Worm (Caenorhabditis elegans) whole organism, mixed stage, embryonic: ENCODE results near the gene F29A7.6.

ENCODE experiments used
- M03D4.4 ChIP-seq: sonication (generic microtip); optimal IDR thresholded peaks from 2 replicates; lab custom pipeline; 2017; ENCODE audit warnings: mild to moderate bottlenecking, missing genetic modification characterization, missing compliant biosample characterization
- bed-3 ChIP-seq: fragments of 200-800 bp; sonication (Bioruptor generic); optimal IDR thresholded peaks from 3 replicates; lab custom pipeline; 2018; ENCODE audit warnings: mild to moderate bottlenecking, missing genetic modification characterization, moderate library complexity, missing compliant biosample characterization
- blmp-1 ChIP-seq: fragments of 150-350 bp; optimal IDR thresholded peaks from 2 replicates; lab custom pipeline; 2014; ENCODE audit warnings: missing biosample characterization, missing genetic modification characterization
- ceh-83 ChIP-seq: fragments of 200-800 bp; sonication (Bioruptor generic); optimal IDR thresholded peaks from 2 replicates; lab custom pipeline; 2018; ENCODE audit warnings: mild to moderate bottlenecking, missing genetic modification characterization, missing compliant biosample characterization
- ces-1 ChIP-seq: fragments of 150-350 bp; optimal IDR thresholded peaks from 2 replicates; lab custom pipeline; 2014; ENCODE audit warnings: missing biosample characterization, missing genetic modification reagents, missing genetic modification characterization
- cnd-1 ChIP-seq: fragments of 200-800 bp; sonication (Bioruptor generic); optimal IDR thresholded peaks from 2 replicates; lab custom pipeline; 2018; ENCODE audit warnings: mild to moderate bottlenecking, missing genetic modification characterization, missing compliant biosample characterization
- drap-1 ChIP-seq: fragments of 200-800 bp; sonication (Bioruptor generic); optimal IDR thresholded peaks from 3 replicates; lab custom pipeline; 2018; ENCODE audit warnings: mild to moderate bottlenecking, missing genetic modification characterization, missing compliant biosample characterization
- elt-1 ChIP-seq: sonication (generic microtip); optimal IDR thresholded peaks from 2 replicates; lab custom pipeline; 2017; ENCODE audit warnings: missing genetic modification characterization, mild to moderate bottlenecking, missing compliant biosample characterization, antibody characterized with exemption, moderate library complexity, borderline replicate concordance; ENCODE audit not compliant: insufficient read depth
- elt-3 ChIP-seq: fragments of 150-350 bp; optimal IDR thresholded peaks from 2 replicates; lab custom pipeline; 2014; ENCODE audit warnings: missing biosample characterization, missing genetic modification characterization
- flh-1 ChIP-seq: fragments of 200-800 bp; sonication (Bioruptor generic); optimal IDR thresholded peaks from 2 replicates; lab custom pipeline; 2018; ENCODE audit warnings: mild to moderate bottlenecking, missing genetic modification characterization, moderate library complexity, missing compliant biosample characterization
- ham-2 ChIP-seq: fragments of 200-800 bp; sonication (Bioruptor generic); optimal IDR thresholded peaks from 2 replicates; lab custom pipeline; 2018; ENCODE audit warnings: mild to moderate bottlenecking, missing genetic modification characterization, missing compliant biosample characterization
- hlh-1 ChIP-seq: fragments of 150-350 bp; optimal IDR thresholded peaks from 2 replicates; lab custom pipeline; 2014; ENCODE audit warnings: missing biosample characterization, missing genetic modification reagents, missing genetic modification characterization
- lin-13 ChIP-seq: fragments of 150-350 bp; optimal IDR thresholded peaks from 2 replicates; lab custom pipeline; 2014; ENCODE audit warnings: missing biosample characterization, missing genetic modification characterization
- lin-32 ChIP-seq: fragments of 200-800 bp; sonication (Bioruptor generic); optimal IDR thresholded peaks from 2 replicates; lab custom pipeline; 2018; ENCODE audit warnings: mild to moderate bottlenecking, missing genetic modification characterization, missing compliant biosample characterization
- lsy-2 ChIP-seq: fragments of 150-350 bp; optimal IDR thresholded peaks from 2 replicates; lab custom pipeline; 2014; ENCODE audit warnings: missing biosample characterization, missing genetic modification characterization
- mab-5 ChIP-seq: fragments of 150-350 bp; optimal IDR thresholded peaks from 2 replicates; lab custom pipeline; 2014; ENCODE audit warnings: missing biosample characterization, missing genetic modification characterization
- mep-1 ChIP-seq: fragments of 150-350 bp; optimal IDR thresholded peaks from 2 replicates; lab custom pipeline; 2017; ENCODE audit warnings: missing biosample characterization, missing genetic modification reagents, missing genetic modification characterization, inconsistent platforms
- mls-2 ChIP-seq: sonication (generic microtip); optimal IDR thresholded peaks from 2 replicates; lab custom pipeline; 2016; ENCODE audit warnings: mild to moderate bottlenecking, missing genetic modification characterization, moderate library complexity, missing compliant biosample characterization
- nhr-12 ChIP-seq: fragments of 150-350 bp; optimal IDR thresholded peaks from 2 replicates; lab custom pipeline; 2014; ENCODE audit warnings: missing biosample characterization, missing genetic modification characterization
- nhr-2 ChIP-seq: fragments of 150-350 bp; optimal IDR thresholded peaks from 2 replicates; lab custom pipeline; 2014; ENCODE audit warnings: missing biosample characterization, missing genetic modification characterization
- nhr-28 ChIP-seq: fragments of 150-350 bp; optimal IDR thresholded peaks from 2 replicates; lab custom pipeline; 2014; ENCODE audit warnings: missing biosample characterization, missing genetic modification characterization
- nhr-76 ChIP-seq: sonication (generic microtip); optimal IDR thresholded peaks from 2 replicates; lab custom pipeline; 2017; ENCODE audit warnings: missing biosample characterization, missing genetic modification characterization
- sem-2 ChIP-seq: fragments of 200-800 bp; sonication (Bioruptor generic); optimal IDR thresholded peaks from 2 replicates; lab custom pipeline; 2018; ENCODE audit warnings: mild to moderate bottlenecking, missing genetic modification characterization, missing compliant biosample characterization
- snpc-4 ChIP-seq: fragments of 150-350 bp; optimal IDR thresholded peaks from 2 replicates; lab custom pipeline; 2014; ENCODE audit warnings: missing biosample characterization, missing genetic modification characterization
- sptf-1 ChIP-seq: sonication (generic microtip); optimal IDR thresholded peaks from 2 replicates; lab custom pipeline; 2017; ENCODE audit warnings: mild to moderate bottlenecking, missing genetic modification characterization, moderate library complexity, missing compliant biosample characterization
- tbx-8 ChIP-seq: fragments of 200-800 bp; sonication (Bioruptor generic); optimal IDR thresholded peaks from 2 replicates; lab custom pipeline; 2018; ENCODE audit warnings: mild to moderate bottlenecking, missing genetic modification characterization, moderate library complexity, missing compliant biosample characterization
- unc-120 ChIP-seq: sonication (generic microtip); optimal IDR thresholded peaks from 2 replicates; lab custom pipeline; 2017; ENCODE audit warnings: missing genetic modification characterization, missing compliant biosample characterization; ENCODE audit not compliant: poor library complexity, severe bottlenecking
- unc-39 ChIP-seq: fragments of 150-350 bp; optimal IDR thresholded peaks from 2 replicates; lab custom pipeline; 2014; ENCODE audit warnings: missing biosample characterization, missing genetic modification characterization
- unc-62 ChIP-seq: fragments of 150-350 bp; optimal IDR thresholded peaks from 2 replicates; lab custom pipeline; 2014; ENCODE audit warnings: missing biosample characterization, missing genetic modification reagents, missing genetic modification characterization
- zip-8 ChIP-seq: fragments of 150-350 bp; optimal IDR thresholded peaks from 2 replicates; lab custom pipeline; 2014; ENCODE audit warnings: missing biosample characterization, missing genetic modification characterization
- ztf-11 ChIP-seq: fragments of 150-350 bp; optimal IDR thresholded peaks from 2 replicates; lab custom pipeline; 2014; ENCODE audit warnings: missing biosample characterization, missing genetic modification characterization

Gene F29A7.6

DNA sequence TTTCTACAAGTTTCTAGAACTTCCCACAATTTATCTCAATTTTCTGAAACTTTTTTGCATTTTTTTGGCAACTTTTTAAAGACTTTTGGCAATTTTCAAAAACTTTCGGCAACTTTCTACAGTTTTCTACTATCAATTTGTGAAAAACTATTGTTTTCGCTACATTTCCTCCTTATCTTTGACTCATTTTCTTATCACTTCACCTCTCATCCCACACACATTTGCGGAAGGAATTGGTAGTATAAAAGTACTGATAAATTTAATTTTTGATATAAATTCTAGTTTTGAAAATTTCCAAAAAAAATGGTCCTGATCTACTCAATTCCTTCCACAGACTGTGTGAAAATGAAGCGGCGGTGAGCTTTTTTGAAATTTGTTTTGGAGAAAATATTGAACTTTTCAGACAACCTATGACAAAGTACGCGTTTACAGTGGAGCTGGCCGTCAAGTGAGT, 2.8 kb downstream of the F29A7.6 start, which contains the start of gene F29A7.4:
TSS of gene F29A7.4 (plus strand) at position 404 of the 454 bp plus-strand sequence.
- TF ChIP-seq unc-39 (tag; lab: Kevin White, UChicago): no peak
- no peak for TF ChIP-seq tbx-8 (GFP tag; lab: Kevin White, UChicago)

DNA sequence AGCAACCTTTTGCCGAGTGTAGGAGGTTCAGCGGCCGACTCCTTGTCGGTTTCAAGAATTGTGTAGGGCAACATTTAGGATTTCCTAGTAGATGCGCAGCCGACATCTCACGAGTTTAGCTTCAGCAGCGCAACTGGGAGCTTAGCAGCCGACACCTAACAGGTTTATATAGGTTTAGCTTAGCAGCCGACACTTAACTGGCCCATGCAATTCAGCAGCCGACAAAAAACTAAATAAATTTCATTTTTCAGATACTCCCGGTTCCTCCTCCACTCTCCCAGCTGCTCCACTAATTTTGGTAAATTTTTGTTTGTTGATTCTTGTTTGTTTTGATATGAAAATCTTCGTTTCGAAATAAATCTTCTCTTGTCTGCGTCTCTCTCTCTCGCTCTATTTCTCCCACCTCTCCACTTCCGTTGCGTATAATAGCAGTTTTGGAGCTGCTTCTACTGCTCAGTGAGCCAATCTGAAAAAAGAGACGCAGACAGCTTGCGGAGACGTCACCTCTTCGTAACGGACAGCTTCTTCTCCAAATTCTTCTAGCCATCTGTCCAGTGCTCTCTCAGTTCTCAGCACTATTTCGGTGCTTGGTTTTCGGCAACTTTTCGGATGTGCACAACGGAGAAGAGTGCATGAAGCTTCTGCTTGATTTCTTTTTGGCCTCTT, 4.3 kb downstream of the F29A7.6 start:
- TF ChIP-seq ceh-83 (GFP tag; lab: Kevin White, UChicago) (no peak), elt-3 (tag; lab: Kevin White, UChicago) (no peak), lsy-2 (no peak), flh-1 (GFP tag; lab: Kevin White, UChicago) (no peak), ham-2 (GFP tag; lab: Kevin White, UChicago) (no peak), lin-32 (GFP tag; lab: Kevin White, UChicago) (no peak), ztf-11 (tag; lab: Kevin White, UChicago) (no peak), tbx-8 (GFP tag; lab: Kevin White, UChicago) (no peak), nhr-12 (tag; lab: Kevin White, UChicago) (no peak), cnd-1 (tag; lab: Kevin White, UChicago) (no peak), mep-1 (tag; lab: Kevin White, UChicago) (peak; percentile 48), hlh-1 (tag; lab: Kevin White, UChicago) (no peak), snpc-4 (tag; lab: Kevin White, UChicago) (no peak), zip-8 (tag; lab: Kevin White, UChicago) (no peak), nhr-76 (tag; lab: Kevin White, UChicago) (no peak), ces-1 (peak; percentile 80), drap-1 (GFP tag; lab: Kevin White, UChicago) (no peak), sem-2 (GFP tag; lab: Kevin White, UChicago) (no peak), unc-62 (GFP tag; lab: Kevin White, UChicago) (peak; percentile 73), mab-5 (tag; lab: Kevin White, UChicago) (no peak), nhr-28 (tag; lab: Kevin White, UChicago) (no peak), blmp-1 (tag; lab: Kevin White, UChicago) (no peak), nhr-2 (tag; lab: Kevin White, UChicago) (no peak), sptf-1 (tag; lab: Kevin White, UChicago) (no peak), M03D4.4 (tag; lab: Kevin White, UChicago) (no peak)

DNA sequence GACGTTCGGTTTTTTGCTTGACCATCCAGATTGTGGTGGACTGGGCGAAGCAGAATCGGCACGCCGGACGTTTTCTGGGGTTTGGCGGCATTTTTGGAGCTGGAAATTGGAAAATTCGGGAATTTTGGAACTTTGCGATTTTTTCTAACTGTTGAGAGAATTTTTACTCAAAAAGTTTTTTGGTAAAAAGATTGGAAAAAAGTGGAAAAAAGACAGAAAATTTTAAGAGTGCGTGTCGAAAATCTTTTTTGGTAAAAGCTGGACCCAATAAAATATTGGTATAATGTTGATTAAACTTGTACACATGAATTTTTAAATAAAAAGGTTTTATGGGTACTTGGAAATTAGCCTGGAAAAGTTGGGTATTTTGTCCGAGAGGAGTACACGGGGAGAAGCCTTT, 10.2 kb downstream of the F29A7.6 start, which contains the start of gene T05A8.7:
TSS of gene T05A8.7 (minus strand) at position 101 of the 400 bp plus-strand sequence.
- no peak for TF ChIP-seq sptf-1 (tag; lab: Kevin White, UChicago)
- TF ChIP-seq nhr-76 (tag; lab: Kevin White, UChicago): no peak
- no peak for TF ChIP-seq drap-1 (GFP tag; lab: Kevin White, UChicago)
- no peak for TF ChIP-seq snpc-4 (tag; lab: Kevin White, UChicago)
- TF ChIP-seq lin-32 (GFP tag; lab: Kevin White, UChicago): no peak
- no peak for TF ChIP-seq unc-62 (GFP tag; lab: Kevin White, UChicago)
- no peak for TF ChIP-seq blmp-1 (tag; lab: Kevin White, UChicago)
- no peak for TF ChIP-seq bed-3

DNA sequence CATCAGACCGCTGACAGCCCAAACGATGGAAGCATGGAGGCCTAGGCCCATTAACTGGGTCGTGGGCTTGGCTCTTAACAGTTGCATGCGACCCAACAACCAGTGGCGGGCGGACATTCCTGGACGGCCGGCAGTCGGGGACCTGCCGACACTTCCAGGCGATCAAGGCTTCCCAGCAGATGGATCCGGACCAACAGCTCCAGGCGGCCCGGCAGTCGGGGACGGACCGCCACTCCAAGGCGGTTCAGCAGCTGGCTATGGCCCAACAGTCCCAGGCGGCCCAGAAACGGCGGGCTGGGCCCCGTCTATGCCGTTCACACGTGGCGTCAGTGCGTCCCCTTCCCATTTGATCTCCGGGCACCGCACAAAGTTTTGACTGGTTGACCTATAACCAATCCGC, 11.0 kb downstream of the F29A7.6 start:
- no peak for TF ChIP-seq mls-2 (tag; lab: Kevin White, UChicago)
- TF ChIP-seq nhr-28 (tag; lab: Kevin White, UChicago): no peak
- TF ChIP-seq unc-120 (tag; lab: Kevin White, UChicago): no peak
- no peak for TF ChIP-seq elt-1 (tag; lab: Kevin White, UChicago)
- no peak for TF ChIP-seq elt-3 (tag; lab: Kevin White, UChicago)
- TF ChIP-seq sptf-1 (tag; lab: Kevin White, UChicago): no peak
- TF ChIP-seq M03D4.4 (tag; lab: Kevin White, UChicago): no peak
- TF ChIP-seq bed-3: no peak
- TF ChIP-seq nhr-12 (tag; lab: Kevin White, UChicago): no peak
- no peak for TF ChIP-seq lsy-2
- no peak for TF ChIP-seq flh-1 (GFP tag; lab: Kevin White, UChicago)
- no peak for TF ChIP-seq tbx-8 (GFP tag; lab: Kevin White, UChicago)
- TF ChIP-seq drap-1 (GFP tag; lab: Kevin White, UChicago): no peak
- no peak for TF ChIP-seq unc-62 (GFP tag; lab: Kevin White, UChicago)
- TF ChIP-seq lin-13 (tag; lab: Kevin White, UChicago): no peak
